Fruit fly (Drosophila melanogaster): ENCODE measurements around the gene ome.
A peak's percentile ranks its signal among the peaks of the same experiment; 100 is the strongest.

Gene ome

dm6 chr3L:14654737-14655136 is 17.9 kb upstream of the ome start:
- TF ChIP-seq h (GFP tag; optimal IDR thresholded peaks at IDR 0.05): no peak

- no peak for TF ChIP-seq br (GFP tag; optimal IDR thresholded peaks at IDR 0.05)
- TF ChIP-seq foxo (GFP tag; optimal IDR thresholded peaks at IDR 0.05): no peak
- no peak for TF ChIP-seq dl (GFP tag; optimal IDR thresholded peaks at IDR 0.05; ENCODE audit: insufficient read depth in 1 of 2, partially characterized antibody in 2 of 2)
- TF ChIP-seq Abd-B (GFP tag; optimal IDR thresholded peaks at IDR 0.05): no peak
- no peak for TF ChIP-seq Hr83 (GFP tag; optimal IDR thresholded peaks at IDR 0.05; ENCODE audit: poor library complexity, severe bottlenecking)
- no peak for TF ChIP-seq HLH106 (tag; optimal IDR thresholded peaks at IDR 0.05)
- no peak for TF ChIP-seq Hnf4 (GFP tag; optimal IDR thresholded peaks at IDR 0.05)
- no peak for TF ChIP-seq Sp1 (GFP tag; optimal IDR thresholded peaks at IDR 0.05)
Observed at dm6 chr3L:14655178-14655577, 17.5 kb upstream of the ome start.

dm6 chr3L:14655681-14656080 is 17.0 kb upstream of the ome start:
- TF ChIP-seq psq (GFP tag; optimal IDR thresholded peaks at IDR 0.05): no peak

- TF ChIP-seq jim (GFP tag; optimal IDR thresholded peaks at IDR 0.05): no peak
- TF ChIP-seq Sp1 (GFP tag; optimal IDR thresholded peaks at IDR 0.05): no peak
- no peak for TF ChIP-seq Hr78 (GFP tag; optimal IDR thresholded peaks at IDR 0.05)
- no peak for TF ChIP-seq GATAd (GFP tag; optimal IDR thresholded peaks at IDR 0.05)
- TF ChIP-seq OdsH (GFP tag; optimal IDR thresholded peaks at IDR 0.05): no peak
- peak; percentile 3 for TF ChIP-seq rgr (GFP tag; optimal IDR thresholded peaks at IDR 0.05)
- TF ChIP-seq sage (GFP tag; optimal IDR thresholded peaks at IDR 0.05): no peak
- TF ChIP-seq Hr83 (GFP tag; optimal IDR thresholded peaks at IDR 0.05; ENCODE audit: poor library complexity, severe bottlenecking): no peak
- no peak for TF ChIP-seq brk (GFP tag; optimal IDR thresholded peaks at IDR 0.05)
- no peak for TF ChIP-seq Hnf4 (GFP tag; optimal IDR thresholded peaks at IDR 0.05)
- TF ChIP-seq dl (GFP tag; optimal IDR thresholded peaks at IDR 0.05; ENCODE audit: insufficient read depth in 1 of 2, partially characterized antibody in 2 of 2): no peak
- TF ChIP-seq h (GFP tag; optimal IDR thresholded peaks at IDR 0.05): peak; percentile 18
- TF ChIP-seq woc (GFP tag; optimal IDR thresholded peaks at IDR 0.05): no peak
- TF ChIP-seq br (GFP tag; optimal IDR thresholded peaks at IDR 0.05): peak; percentile 1
- no peak for TF ChIP-seq HLH106 (tag; optimal IDR thresholded peaks at IDR 0.05)
Observed at dm6 chr3L:14657485-14658054, 15.1 kb upstream of the ome start.

dm6 chr3L:14659954-14660907 is 12.4 kb upstream of the ome start:
- TF ChIP-seq OdsH (GFP tag; optimal IDR thresholded peaks at IDR 0.05) (no peak), sv (GFP tag; optimal IDR thresholded peaks at IDR 0.05) (no peak), Hr78 (GFP tag; optimal IDR thresholded peaks at IDR 0.05) (no peak), dsf (GFP tag; optimal IDR thresholded peaks at IDR 0.05; ENCODE audit: borderline replicate concordance) (no peak), fru (GFP tag; optimal IDR thresholded peaks at IDR 0.05) (no peak), usp (GFP tag; optimal IDR thresholded peaks at IDR 0.05) (no peak), Sp1 (GFP tag; optimal IDR thresholded peaks at IDR 0.05) (no peak), Hr83 (GFP tag; optimal IDR thresholded peaks at IDR 0.05; ENCODE audit: poor library complexity, severe bottlenecking) (no peak), Mio (GFP tag; optimal IDR thresholded peaks at IDR 0.05) (no peak)

- TF ChIP-seq br (GFP tag; optimal IDR thresholded peaks at IDR 0.05) (peak; percentile 35), dl (GFP tag; optimal IDR thresholded peaks at IDR 0.05; ENCODE audit: insufficient read depth in 1 of 2, partially characterized antibody in 2 of 2) (no peak), Abd-B (GFP tag; optimal IDR thresholded peaks at IDR 0.05) (no peak), Sp1 (GFP tag; optimal IDR thresholded peaks at IDR 0.05) (peak; percentile 44), CrebA (GFP tag; optimal IDR thresholded peaks at IDR 0.05; ENCODE audit: borderline replicate concordance) (no peak), rgr (GFP tag; optimal IDR thresholded peaks at IDR 0.05) (peak; percentile 26), Rel (GFP tag; optimal IDR thresholded peaks at IDR 0.05) (no peak), Rel (tag; optimal IDR thresholded peaks at IDR 0.05) (no peak), lola (GFP tag; optimal IDR thresholded peaks at IDR 0.05) (no peak), sv (GFP tag; optimal IDR thresholded peaks at IDR 0.05) (peak; percentile 46), ey (GFP tag; optimal IDR thresholded peaks at IDR 0.05) (peak; percentile 10), Hr83 (GFP tag; optimal IDR thresholded peaks at IDR 0.05; ENCODE audit: poor library complexity, severe bottlenecking) (no peak), GATAd (GFP tag; optimal IDR thresholded peaks at IDR 0.05) (no peak), Dfd (GFP tag; optimal IDR thresholded peaks at IDR 0.05) (no peak), Dif (GFP tag; optimal IDR thresholded peaks at IDR 0.05; ENCODE audit: partially characterized antibody) (no peak), Mio (GFP tag; optimal IDR thresholded peaks at IDR 0.05) (no peak), N (GFP tag; optimal IDR thresholded peaks at IDR 0.05) (no peak), Hr78 (GFP tag; optimal IDR thresholded peaks at IDR 0.05) (no peak), Hnf4 (GFP tag; optimal IDR thresholded peaks at IDR 0.05) (peak; percentile 36), usp (GFP tag; optimal IDR thresholded peaks at IDR 0.05) (no peak), pan (optimal IDR thresholded peaks at IDR 0.05) (no peak), dsf (GFP tag; optimal IDR thresholded peaks at IDR 0.05; ENCODE audit: borderline replicate concordance) (no peak), dmrt93B (GFP tag; optimal IDR thresholded peaks at IDR 0.05) (peak; percentile 1), woc (GFP tag; optimal IDR thresholded peaks at IDR 0.05) (peak; percentile 13), fru (GFP tag; optimal IDR thresholded peaks at IDR 0.05) (peak; percentile 68)
Observed at dm6 chr3L:14661567-14662258, 10.9 kb upstream of the ome start.

All from whole organism, wandering third instar larva.